Worm (Caenorhabditis elegans): ENCODE data around the gene M151.7.

ce11 chrII:3595339-3595738 is 26.8 kb upstream of the M151.7 start, which contains the start of gene Y49F6A.12:
- TF ChIP-seq nhr-237 (tag; optimal IDR thresholded peaks at IDR 0.05) (no peak), unc-39 (tag; optimal IDR thresholded peaks at IDR 0.05) (no peak), unc-62 (GFP tag; optimal IDR thresholded peaks at IDR 0.05) (no peak), nhr-11 (tag; optimal IDR thresholded peaks at IDR 0.05) (no peak), snpc-4 (tag; optimal IDR thresholded peaks at IDR 0.05) (no peak), sma-3 (GFP tag; optimal IDR thresholded peaks at IDR 0.05) (no peak), ama-1 (optimal IDR thresholded peaks at IDR 0.05) (no peak), ztf-11 (tag; optimal IDR thresholded peaks at IDR 0.05) (no peak), nhr-21 (tag; optimal IDR thresholded peaks at IDR 0.05) (no peak), sem-4 (tag; optimal IDR thresholded peaks at IDR 0.05) (no peak), mbf-1 (tag; optimal IDR thresholded peaks at IDR 0.05) (no peak)

Data from whole organism, L2 larva.